Worm (Caenorhabditis elegans): ENCODE results near the gene hdl-2.
A peak's percentile ranks its signal among the peaks of the same experiment; 100 is the strongest.

Gene hdl-2

DNA sequence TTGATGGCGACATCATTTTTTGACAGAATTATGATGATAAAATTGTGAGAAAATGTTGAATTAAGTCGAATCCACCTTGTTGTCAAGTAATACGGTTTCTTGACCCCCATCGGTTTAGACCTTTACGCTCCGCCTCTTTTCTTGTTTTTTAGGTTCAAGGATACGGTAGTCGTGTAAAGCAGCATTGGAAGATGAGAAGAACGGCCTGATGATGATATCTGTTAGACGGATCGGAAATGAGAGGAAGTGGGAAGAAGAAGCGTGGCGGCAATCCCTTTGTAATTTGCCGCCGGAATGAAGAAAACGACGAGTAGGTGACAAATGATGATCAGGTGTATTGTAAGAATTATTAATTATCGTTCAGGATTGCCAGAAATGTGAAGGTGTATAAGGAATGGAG is 5.9 kb downstream of the hdl-2 start, which contains the start of gene npax-4:
TSS of gene npax-4 (minus strand) at position 101 of the 400 bp plus-strand sequence.
- TF ChIP-seq Y55F3AM.14 (GFP tag; optimal IDR thresholded peaks at IDR 0.05) (no peak), nhr-77 (tag; optimal IDR thresholded peaks at IDR 0.05) (no peak), ztf-1 (GFP tag; conservative IDR thresholded peaks at IDR 0.05) (no peak), nhr-10 (tag; optimal IDR thresholded peaks at IDR 0.05) (no peak), lin-39 (tag; optimal IDR thresholded peaks at IDR 0.05) (no peak), nhr-21 (tag; optimal IDR thresholded peaks at IDR 0.05) (no peak), alr-1 (tag; optimal IDR thresholded peaks at IDR 0.05) (no peak), skn-1 (tag; optimal IDR thresholded peaks at IDR 0.05) (no peak), ZK546.5 (tag; optimal IDR thresholded peaks at IDR 0.05) (no peak), nhr-237 (tag; optimal IDR thresholded peaks at IDR 0.05) (no peak), F13H6.1 (tag; optimal IDR thresholded peaks at IDR 0.05) (no peak), nhr-129 (tag; optimal IDR thresholded peaks at IDR 0.05) (no peak), ztf-4 (tag; optimal IDR thresholded peaks at IDR 0.05) (no peak), sma-3 (GFP tag; optimal IDR thresholded peaks at IDR 0.05) (no peak), elt-3 (tag; optimal IDR thresholded peaks at IDR 0.05) (no peak)

DNA sequence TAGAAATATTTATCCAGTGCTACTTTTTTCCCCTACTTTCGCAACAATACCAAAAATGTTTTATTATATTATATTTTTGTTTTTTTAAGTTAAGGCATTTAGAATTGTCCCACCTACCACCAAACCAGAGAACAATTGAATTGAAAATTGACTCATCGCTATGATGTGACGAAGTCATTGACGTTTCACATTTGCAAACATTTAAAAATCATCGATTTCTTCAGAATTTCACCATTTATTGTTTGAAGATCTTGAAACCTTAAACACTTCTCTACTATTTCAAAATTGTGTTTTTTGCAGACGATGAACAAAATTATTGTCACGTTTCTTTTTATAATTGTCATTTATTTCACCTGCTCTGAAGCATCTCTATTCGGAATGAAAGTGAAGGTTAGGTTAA is 7.2 kb downstream of the hdl-2 start, which contains the start of gene C09G9.8:
TSS of gene C09G9.8 (plus strand) at position 301 of the 400 bp plus-strand sequence.
- no peak for TF ChIP-seq nhr-77 (tag; optimal IDR thresholded peaks at IDR 0.05)
- TF ChIP-seq nhr-6 (tag; optimal IDR thresholded peaks at IDR 0.05): no peak
- TF ChIP-seq nhr-21 (tag; optimal IDR thresholded peaks at IDR 0.05): no peak
- no peak for TF ChIP-seq unc-39 (tag; optimal IDR thresholded peaks at IDR 0.05)
- TF ChIP-seq skn-1 (tag; optimal IDR thresholded peaks at IDR 0.05): no peak
- TF ChIP-seq C34F6.9 (tag; optimal IDR thresholded peaks at IDR 0.05): no peak
- no peak for TF ChIP-seq ztf-4 (tag; optimal IDR thresholded peaks at IDR 0.05)
- TF ChIP-seq peb-1 (tag; optimal IDR thresholded peaks at IDR 0.05): no peak
- TF ChIP-seq ZK546.5 (tag; optimal IDR thresholded peaks at IDR 0.05): no peak
- TF ChIP-seq aly-2 (tag; optimal IDR thresholded peaks at IDR 0.05): no peak
- TF ChIP-seq nhr-129 (tag; optimal IDR thresholded peaks at IDR 0.05): no peak
- TF ChIP-seq sem-4 (tag; optimal IDR thresholded peaks at IDR 0.05): no peak
- no peak for TF ChIP-seq gmeb-1 (tag; optimal IDR thresholded peaks at IDR 0.05)
- no peak for TF ChIP-seq snpc-4 (tag; optimal IDR thresholded peaks at IDR 0.05)
- TF ChIP-seq Y55F3AM.14 (GFP tag; optimal IDR thresholded peaks at IDR 0.05): no peak

DNA sequence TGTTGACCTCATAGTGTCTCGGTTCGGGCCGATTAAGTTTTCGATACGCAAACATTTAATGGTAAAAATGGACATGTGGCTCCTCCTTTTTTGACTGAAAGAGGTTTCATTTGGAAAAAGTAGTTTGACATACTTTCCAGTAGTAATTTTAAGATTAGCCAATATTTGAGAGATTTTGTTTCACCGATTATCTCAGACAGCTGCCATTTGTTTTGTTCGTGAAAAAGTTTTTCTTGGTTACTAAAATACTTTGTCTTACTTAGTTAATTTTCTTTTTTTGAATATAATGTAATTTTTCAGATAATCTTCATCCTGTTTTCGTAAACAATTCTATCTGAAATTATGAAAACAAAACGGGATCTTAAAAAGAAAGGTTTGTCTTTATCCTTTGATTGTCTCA is 12.3 kb downstream of the hdl-2 start, which contains the start of gene C09G9.5:
TSS of gene C09G9.5 (plus strand) at position 301 of the 400 bp plus-strand sequence.
- TF ChIP-seq nhr-10 (tag; optimal IDR thresholded peaks at IDR 0.05): no peak

DNA sequence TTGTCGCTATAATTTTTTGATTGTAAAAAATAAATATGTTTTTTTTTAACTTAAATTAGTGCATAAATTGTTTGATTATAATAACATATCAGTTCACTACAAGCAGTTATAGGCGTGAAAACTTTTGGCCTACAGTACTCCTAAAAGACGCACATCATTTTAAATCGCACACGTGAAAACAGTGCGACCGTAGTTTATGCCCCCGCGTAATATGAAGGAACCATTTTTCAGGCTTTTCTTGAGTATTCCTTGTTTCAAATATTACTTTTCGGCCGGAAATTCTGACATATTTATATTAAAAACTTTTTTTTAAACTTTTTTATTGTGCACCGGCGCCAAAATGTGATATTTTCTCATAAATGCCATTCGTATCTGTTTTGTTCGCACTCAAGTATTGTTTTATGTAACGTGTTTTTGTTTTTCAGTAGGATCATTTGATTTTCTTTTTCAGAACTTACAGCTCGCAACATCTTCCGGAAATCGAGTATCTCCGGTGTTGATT is 14.6 kb downstream of the hdl-2 start, which contains the start of gene oma-1:
TSS of gene oma-1 (plus strand) at position 452 of the 502 bp plus-strand sequence.
- TF ChIP-seq lin-13 (GFP tag; optimal IDR thresholded peaks at IDR 0.05) (no peak), ZK546.5 (tag; optimal IDR thresholded peaks at IDR 0.05) (no peak), ceh-82 (tag; optimal IDR thresholded peaks at IDR 0.05) (no peak), lin-11 (tag; optimal IDR thresholded peaks at IDR 0.05) (no peak), dmd-4 (tag; optimal IDR thresholded peaks at IDR 0.05) (no peak), nhr-23 (tag; optimal IDR thresholded peaks at IDR 0.05) (no peak), nhr-25 (tag; optimal IDR thresholded peaks at IDR 0.05) (no peak), elt-1 (tag; optimal IDR thresholded peaks at IDR 0.05) (no peak), ztf-4 (tag; optimal IDR thresholded peaks at IDR 0.05) (no peak), alr-1 (tag; optimal IDR thresholded peaks at IDR 0.05) (no peak), nhr-21 (tag; optimal IDR thresholded peaks at IDR 0.05) (no peak), ceh-16 (tag; optimal IDR thresholded peaks at IDR 0.05) (no peak), sem-4 (tag; optimal IDR thresholded peaks at IDR 0.05) (no peak), mdl-1 (tag; optimal IDR thresholded peaks at IDR 0.05) (no peak), ama-1 (optimal IDR thresholded peaks at IDR 0.05) (no peak), unc-55 (GFP tag; optimal IDR thresholded peaks at IDR 0.05) (no peak), zag-1 (tag; optimal IDR thresholded peaks at IDR 0.05) (no peak), peb-1 (tag; optimal IDR thresholded peaks at IDR 0.05) (no peak), skn-1 (tag; optimal IDR thresholded peaks at IDR 0.05) (no peak), nhr-237 (tag; optimal IDR thresholded peaks at IDR 0.05) (no peak)

DNA sequence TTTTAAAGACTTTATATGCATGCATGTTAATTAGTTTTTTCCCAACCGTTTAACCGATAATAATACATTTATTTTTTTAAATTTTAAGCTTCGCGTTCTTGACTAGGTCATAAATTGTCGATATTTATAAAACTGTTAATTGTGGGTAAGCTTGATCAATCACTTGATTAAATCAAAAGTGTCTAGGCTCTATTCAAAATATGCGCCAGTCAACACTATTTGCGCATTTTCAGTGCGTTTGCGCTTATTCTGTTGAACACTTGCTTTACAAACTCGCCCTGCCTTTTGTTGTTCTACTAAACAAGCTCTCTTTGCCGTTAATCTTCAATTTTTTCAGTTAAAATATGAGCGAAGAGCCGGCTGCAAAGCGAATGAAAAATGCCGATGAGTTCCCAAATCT is 17.2 kb downstream of the hdl-2 start, which contains the start of gene spr-2:
TSS of gene spr-2 (plus strand) at position 332 of the 400 bp plus-strand sequence.
- peak; percentile 72 for TF ChIP-seq lin-13 (GFP tag; optimal IDR thresholded peaks at IDR 0.05)
- no peak for TF ChIP-seq aly-2 (tag; optimal IDR thresholded peaks at IDR 0.05)
- TF ChIP-seq elt-3 (tag; optimal IDR thresholded peaks at IDR 0.05): no peak
- peak; percentile 56 for TF ChIP-seq sem-4 (tag; optimal IDR thresholded peaks at IDR 0.05)
- peak; percentile 90 for TF ChIP-seq unc-55 (GFP tag; optimal IDR thresholded peaks at IDR 0.05)
- TF ChIP-seq nhr-6 (tag; optimal IDR thresholded peaks at IDR 0.05): peak; percentile 62
- TF ChIP-seq sma-3 (GFP tag; optimal IDR thresholded peaks at IDR 0.05): peak; percentile 70
- TF ChIP-seq snpc-4 (tag; optimal IDR thresholded peaks at IDR 0.05): peak; percentile 25
- TF ChIP-seq nhr-25 (tag; optimal IDR thresholded peaks at IDR 0.05): peak; percentile 71
- no peak for TF ChIP-seq ceh-82 (tag; optimal IDR thresholded peaks at IDR 0.05)
- peak; percentile 38 for TF ChIP-seq lin-11 (tag; optimal IDR thresholded peaks at IDR 0.05)
- TF ChIP-seq Y55F3AM.14 (GFP tag; optimal IDR thresholded peaks at IDR 0.05): no peak
- TF ChIP-seq nhr-21 (tag; optimal IDR thresholded peaks at IDR 0.05): peak; percentile 56
- TF ChIP-seq crh-2 (tag; optimal IDR thresholded peaks at IDR 0.05): peak; percentile 80
- peak; percentile 89 for TF ChIP-seq gmeb-1 (tag; optimal IDR thresholded peaks at IDR 0.05)
- no peak for TF ChIP-seq egl-27 (tag; optimal IDR thresholded peaks at IDR 0.05)
- TF ChIP-seq sma-9 (GFP tag; optimal IDR thresholded peaks at IDR 0.05): peak; percentile 75
- TF ChIP-seq sma-9 (tag; optimal IDR thresholded peaks at IDR 0.05): no peak
- peak; percentile 67 for TF ChIP-seq F13H6.1 (tag; optimal IDR thresholded peaks at IDR 0.05)
- TF ChIP-seq nhr-10 (tag; optimal IDR thresholded peaks at IDR 0.05): peak; percentile 32
- no peak for TF ChIP-seq alr-1 (tag; optimal IDR thresholded peaks at IDR 0.05)
- TF ChIP-seq lsy-2 (tag; optimal IDR thresholded peaks at IDR 0.05): peak; percentile 60 to 90
- TF ChIP-seq R02D3.7 (tag; optimal IDR thresholded peaks at IDR 0.05): no peak
- peak; percentile 4 for TF ChIP-seq ztf-4 (tag; optimal IDR thresholded peaks at IDR 0.05)
- TF ChIP-seq C34F6.9 (tag; optimal IDR thresholded peaks at IDR 0.05): peak; percentile 91
- peak; percentile 40 for TF ChIP-seq fos-1 (tag; optimal IDR thresholded peaks at IDR 0.05)
- peak; percentile 72 for TF ChIP-seq nhr-129 (tag; optimal IDR thresholded peaks at IDR 0.05)
